Fruit fly (Drosophila melanogaster): ENCODE data around the gene CG6236.

DNA sequence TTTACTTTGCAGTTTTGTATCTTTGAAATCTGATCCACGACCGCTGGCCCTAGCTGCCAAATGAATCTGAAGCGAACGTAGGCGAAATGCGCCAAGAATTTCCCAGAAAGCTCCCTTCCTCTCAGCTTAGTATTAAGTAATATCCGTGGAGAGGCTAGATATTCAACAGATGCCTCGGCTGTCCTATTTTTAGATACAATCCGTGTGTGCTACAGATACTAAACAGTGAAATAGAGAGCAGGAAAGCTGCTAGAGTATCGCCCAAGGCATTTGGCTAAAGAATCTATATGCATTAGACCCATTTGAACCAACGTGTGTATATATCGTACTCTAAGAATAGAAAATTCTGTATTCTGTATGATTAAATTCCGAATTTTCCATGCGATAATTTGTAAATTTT, 45.7 kb downstream of the CG6236 start:
- no peak for TF ChIP-seq CG9705 (GFP tag; optimal IDR thresholded peaks at IDR 0.05)
- no peak for TF ChIP-seq tai (GFP tag; optimal IDR thresholded peaks at IDR 0.05)
- no peak for TF ChIP-seq Dfd (GFP tag; optimal IDR thresholded peaks at IDR 0.05)
- no peak for TF ChIP-seq Myc (optimal IDR thresholded peaks at IDR 0.05)
- TF ChIP-seq Dif (GFP tag; optimal IDR thresholded peaks at IDR 0.05; ENCODE audit: partially characterized antibody): no peak
- no peak for TF ChIP-seq OdsH (GFP tag; optimal IDR thresholded peaks at IDR 0.05)
- no peak for TF ChIP-seq CrebA (GFP tag; optimal IDR thresholded peaks at IDR 0.05; ENCODE audit: borderline replicate concordance)
- no peak for TF ChIP-seq Hr78 (GFP tag; optimal IDR thresholded peaks at IDR 0.05)
- TF ChIP-seq br (GFP tag; optimal IDR thresholded peaks at IDR 0.05): no peak
- TF ChIP-seq Mio (GFP tag; optimal IDR thresholded peaks at IDR 0.05): no peak
